Fruit fly (Drosophila melanogaster): ENCODE results near the gene capt.

capt gene

dm6 chr2L:1144371-1145360, 13.4 kb downstream of the capt start (continued):
- 0 out of 2 replicates have a peak, but pooled peaks have one; percentile 8 for TF ChIP-seq ap (GFP tag; IDR thresholded peaks at IDR 0.05)
- TF ChIP-seq luna (GFP tag; optimal IDR thresholded peaks at IDR 0.05) = no peak
- no peak for TF ChIP-seq Kr (GFP tag; optimal IDR thresholded peaks at IDR 0.05)
- TF ChIP-seq row (GFP tag; IDR thresholded peaks at IDR 0.05) = peak; percentile 63
- TF ChIP-seq CG17186 (GFP tag; optimal IDR thresholded peaks at IDR 0.05) = no peak
- peak; percentile 23 for TF ChIP-seq salm (tag; optimal IDR thresholded peaks at IDR 0.05)
- no peak for TF ChIP-seq Stat92E (GFP tag; optimal IDR thresholded peaks at IDR 0.05)
- peak; percentile 7 for TF ChIP-seq CG17802 (tag; optimal IDR thresholded peaks at IDR 0.05)
- TF ChIP-seq mam (GFP tag; optimal IDR thresholded peaks at IDR 0.05) = peak; percentile 52
- TF ChIP-seq CG4328 (GFP tag; optimal IDR thresholded peaks at IDR 0.05) = no peak
- no peak; the same call in 1 of the 2 replicates for TF ChIP-seq E2f1 (GFP tag; IDR thresholded peaks at IDR 0.05)
- TF ChIP-seq CG9437 (GFP tag; optimal IDR thresholded peaks at IDR 0.05) = no peak
- TF ChIP-seq sens (GFP tag) = peak; percentile 93
- no peak for TF ChIP-seq pb (GFP tag; optimal IDR thresholded peaks at IDR 0.05)
- TF ChIP-seq CG10979 (tag; optimal IDR thresholded peaks at IDR 0.05) = peak; percentile 64
- no peak; the same call in 1 of the 2 replicates for TF ChIP-seq E2f2 (GFP tag; IDR thresholded peaks at IDR 0.05)
- peak; percentile 32 for TF ChIP-seq zfh2 (GFP tag; optimal IDR thresholded peaks at IDR 0.05)
- TF ChIP-seq Nf-YC (tag; optimal IDR thresholded peaks at IDR 0.05) = no peak
- no peak for TF ChIP-seq h (optimal IDR thresholded peaks at IDR 0.05)
- TF ChIP-seq ewg (GFP tag; optimal IDR thresholded peaks at IDR 0.05) = peak; percentile 35
- TF ChIP-seq shn (GFP tag; optimal IDR thresholded peaks at IDR 0.05) = no peak
- TF ChIP-seq CG16815 (GFP tag; optimal IDR thresholded peaks at IDR 0.05) = peak; percentile 30
- no peak for TF ChIP-seq CG12299 (tag; optimal IDR thresholded peaks at IDR 0.05)
- TF ChIP-seq CG31224 (GFP tag; IDR thresholded peaks at IDR 0.05) = 0 out of 2 replicates have a peak, but pooled peaks have one; percentile 23
- TF ChIP-seq ci (GFP tag; IDR thresholded peaks at IDR 0.05) = peak; percentile 69; the same call in 2 of the 3 replicates
- TF ChIP-seq dysf (GFP tag; IDR thresholded peaks at IDR 0.05) = 0 out of 3 replicates have a peak, but pooled peaks have one; percentile 40
- TF ChIP-seq Hsf (GFP tag; optimal IDR thresholded peaks at IDR 0.05) = peak; percentile 59
- 0 out of 2 replicates have a peak, but pooled peaks have one; percentile 30 for TF ChIP-seq Atf6 (GFP tag; IDR thresholded peaks at IDR 0.05)
- TF ChIP-seq Asciz (GFP tag; optimal IDR thresholded peaks at IDR 0.05) = no peak
- 0 out of 3 replicates have a peak, but pooled peaks have one; percentile 43 for TF ChIP-seq Optix (GFP tag; IDR thresholded peaks at IDR 0.05)
- TF ChIP-seq CG32532 (GFP tag; IDR thresholded peaks at IDR 0.05) = 0 out of 2 replicates have a peak, but pooled peaks have one; percentile 18
- no peak for TF ChIP-seq ftz-f1 (GFP tag; optimal IDR thresholded peaks at IDR 0.05)
- peak; percentile 28 for TF ChIP-seq CG10274 (GFP tag; optimal IDR thresholded peaks at IDR 0.05)
- no peak for TF ChIP-seq Nf-YA (GFP tag; IDR thresholded peaks at IDR 0.05)
- peak; percentile 53 for TF ChIP-seq Hmr (GFP tag; optimal IDR thresholded peaks at IDR 0.05)
- peak; percentile 57 for TF ChIP-seq CG10147 (GFP tag; optimal IDR thresholded peaks at IDR 0.05)
- peak; percentile 21 for TF ChIP-seq CHES-1-like (GFP tag; optimal IDR thresholded peaks at IDR 0.05)
- no peak for TF ChIP-seq D (optimal IDR thresholded peaks at IDR 0.05)
- peak; percentile 54 for TF ChIP-seq D (GFP tag; optimal IDR thresholded peaks at IDR 0.05)
- peak; percentile 81 for TF ChIP-seq corto (GFP tag; optimal IDR thresholded peaks at IDR 0.05)
- TF ChIP-seq HmgD (GFP tag; optimal IDR thresholded peaks at IDR 0.05) = no peak
- no peak for TF ChIP-seq insv (GFP tag; optimal IDR thresholded peaks at IDR 0.05)
- TF ChIP-seq odd (GFP tag; optimal IDR thresholded peaks at IDR 0.05) = no peak
- no peak for TF ChIP-seq CG14441 (GFP tag; IDR thresholded peaks at IDR 0.05)
- no peak for TF ChIP-seq CG1647 (GFP tag; optimal IDR thresholded peaks at IDR 0.05)
- TF ChIP-seq caup (GFP tag; optimal IDR thresholded peaks at IDR 0.05; ENCODE audit: severe bottlenecking) = peak; percentile 23
- TF ChIP-seq CG8089 (GFP tag; optimal IDR thresholded peaks at IDR 0.05) = no peak
- TF ChIP-seq Spps (tag; optimal IDR thresholded peaks at IDR 0.05) = no peak
- no peak for TF ChIP-seq al (GFP tag; IDR thresholded peaks at IDR 0.05)
